Worm (Caenorhabditis elegans) whole organism, young adult: ENCODE measurements around the gene cht-3.

Source experiments
- B0019.2 ChIP-seq: fragments of 200-800 bp; sonication (Bioruptor generic); conservative IDR thresholded peaks from 2 replicates; pipeline ENCODE4 v1.3.6; 2022; ENCODE audit warnings: missing genetic modification reagents, missing genetic modification characterization, missing compliant biosample characterization
- B0261.1 ChIP-seq: sonication (generic microtip); optimal IDR thresholded peaks from 2 replicates; lab custom pipeline; 2016; ENCODE audit warnings: mild to moderate bottlenecking, missing genetic modification characterization, moderate library complexity, missing compliant biosample characterization
- C06A6.2 ChIP-seq: fragments of 200-800 bp; sonication (Bioruptor generic); conservative IDR thresholded peaks from 2 replicates; pipeline ENCODE4 v1.3.6; 2022; ENCODE audit warnings: missing genetic modification characterization, missing compliant biosample characterization
- F33H1.4 ChIP-seq: fragments of 200-800 bp; sonication (Bioruptor generic); IDR thresholded peaks from 2 replicates; pipeline ENCODE4 v1.3.6; 2022; ENCODE audit warnings: missing genetic modification reagents, missing genetic modification characterization, missing compliant biosample characterization
- F37B4.10 ChIP-seq: fragments of 200-800 bp; sonication (Bioruptor generic); IDR thresholded peaks from 2 replicates; pipeline ENCODE4 v1.3.6; 2022; ENCODE audit warnings: missing genetic modification characterization, missing compliant biosample characterization
- F39B2.1 ChIP-seq: fragments of 200-800 bp; sonication (Bioruptor generic); IDR thresholded peaks from 2 replicates; pipeline ENCODE4 v1.3.6; 2022; ENCODE audit warnings: missing genetic modification reagents, missing genetic modification characterization, missing compliant biosample characterization
- K11D2.4 ChIP-seq: fragments of 200-800 bp; sonication (Bioruptor generic); IDR thresholded peaks from 2 replicates; pipeline ENCODE4 v1.3.6; 2022; ENCODE audit warnings: missing genetic modification reagents, missing genetic modification characterization, missing compliant biosample characterization
- T26A5.8 ChIP-seq: sonication (generic microtip); optimal IDR thresholded peaks from 2 replicates; lab custom pipeline; 2016; ENCODE audit warnings: missing genetic modification characterization, missing compliant biosample characterization
- Y53F4B.3 ChIP-seq: fragments of 200-800 bp; sonication (Bioruptor generic); IDR thresholded peaks from 2 replicates; pipeline ENCODE4 v1.3.6; 2022; ENCODE audit warnings: missing genetic modification reagents, missing genetic modification characterization, missing compliant biosample characterization
- Y53G8AR.9 ChIP-seq: fragments of 200-800 bp; sonication (Bioruptor generic); conservative IDR thresholded peaks from 2 replicates; pipeline ENCODE4 v1.3.6; 2022; ENCODE audit warnings: missing genetic modification reagents, missing genetic modification characterization, missing compliant biosample characterization
- Y95B8A.8 ChIP-seq: fragments of 200-800 bp; sonication (Bioruptor generic); IDR thresholded peaks from 2 replicates; pipeline ENCODE4 v1.3.6; 2022; ENCODE audit warnings: missing genetic modification reagents, missing genetic modification characterization, missing compliant biosample characterization
- ZK185.1 ChIP-seq: sonication (generic microtip); optimal IDR thresholded peaks from 2 replicates; lab custom pipeline; 2016; ENCODE audit warnings: mild to moderate bottlenecking, missing genetic modification characterization, missing compliant biosample characterization; ENCODE audit not compliant: poor library complexity, severe bottlenecking
- ama-1 ChIP-seq, 3 experiments: fragments of 150-350 bp in 1 of 3; sonication (generic microtip) in 2 of 3; optimal IDR thresholded peaks; 2 replicates each; lab custom pipeline; 2014 to 2018; ENCODE audit warnings: missing biosample characterization in 2 of 3, missing genetic modification characterization in 2 of 3, missing genetic modification reagents in 2 of 3
- aptf-2 ChIP-seq: fragments of 200-800 bp; sonication (Bioruptor generic); conservative IDR thresholded peaks from 2 replicates; pipeline ENCODE4 v1.3.6; 2022; ENCODE audit warnings: missing genetic modification reagents, missing genetic modification characterization, missing compliant biosample characterization
- aptf-3 ChIP-seq: fragments of 200-800 bp; sonication (Bioruptor generic); IDR thresholded peaks from 2 replicates; pipeline ENCODE4 v1.3.6; 2022; ENCODE audit warnings: missing genetic modification characterization, missing compliant biosample characterization
- atf-7 ChIP-seq: sonication (generic microtip); optimal IDR thresholded peaks from 2 replicates; lab custom pipeline; 2017; ENCODE audit warnings: mild to moderate bottlenecking, missing genetic modification characterization, missing compliant biosample characterization
- athp-1 ChIP-seq: sonication (generic microtip); optimal IDR thresholded peaks from 2 replicates; lab custom pipeline; 2017; ENCODE audit warnings: mild to moderate bottlenecking, missing genetic modification characterization, missing compliant biosample characterization
- attf-3 ChIP-seq: fragments of 200-800 bp; sonication (Bioruptor generic); conservative IDR thresholded peaks from 2 replicates; pipeline ENCODE4 v1.3.6; 2022; ENCODE audit warnings: missing genetic modification reagents, missing genetic modification characterization, missing compliant biosample characterization
- attf-5 ChIP-seq: fragments of 200-800 bp; sonication (Bioruptor generic); optimal IDR thresholded peaks from 2 replicates; lab custom pipeline; 2018; ENCODE audit warnings: mild to moderate bottlenecking, missing genetic modification characterization, missing compliant biosample characterization
- bed-2 ChIP-seq: fragments of 200-800 bp; sonication (Bioruptor generic); IDR thresholded peaks from 2 replicates; pipeline ENCODE4 v1.3.6; 2022; ENCODE audit warnings: missing genetic modification reagents, missing genetic modification characterization, missing compliant biosample characterization
- ceh-79 ChIP-seq: sonication (generic microtip); optimal IDR thresholded peaks from 2 replicates; lab custom pipeline; 2017; ENCODE audit warnings: mild to moderate bottlenecking, missing genetic modification characterization, missing compliant biosample characterization
- ceh-91 ChIP-seq: fragments of 200-800 bp; sonication (Bioruptor generic); IDR thresholded peaks from 2 replicates; pipeline ENCODE4 v1.3.6; 2022; ENCODE audit warnings: missing genetic modification reagents, missing genetic modification characterization, missing compliant biosample characterization
- dox-1 ChIP-seq: fragments of 200-800 bp; sonication (Bioruptor generic); IDR thresholded peaks from 2 replicates; pipeline ENCODE4 v1.3.6; 2022; ENCODE audit warnings: missing genetic modification reagents, missing genetic modification characterization, missing compliant biosample characterization
- dpff-1 ChIP-seq: sonication (generic microtip); optimal IDR thresholded peaks from 2 replicates; lab custom pipeline; 2017; ENCODE audit warnings: mild to moderate bottlenecking, missing genetic modification characterization, missing compliant biosample characterization
- egl-44 ChIP-seq: fragments of 200-800 bp; sonication (Bioruptor generic); IDR thresholded peaks from 2 replicates; pipeline ENCODE4 v1.3.6; 2022; ENCODE audit warnings: missing genetic modification reagents, missing genetic modification characterization, missing compliant biosample characterization
- egrh-3 ChIP-seq: fragments of 200-800 bp; sonication (Bioruptor generic); IDR thresholded peaks from 2 replicates; pipeline ENCODE4 v1.3.6; 2022; ENCODE audit warnings: missing genetic modification reagents, missing genetic modification characterization, missing compliant biosample characterization
- ets-4 ChIP-seq: fragments of 200-800 bp; sonication (Bioruptor generic); optimal IDR thresholded peaks from 2 replicates; lab custom pipeline; 2018; ENCODE audit warnings: mild to moderate bottlenecking, missing genetic modification characterization, missing compliant biosample characterization
- gei-17 ChIP-seq: fragments of 200-800 bp; sonication (Bioruptor generic); optimal IDR thresholded peaks from 2 replicates; lab custom pipeline; 2018; ENCODE audit warnings: mild to moderate bottlenecking, missing genetic modification characterization, missing compliant biosample characterization
- lag-1 ChIP-seq: fragments of 200-800 bp; sonication (Bioruptor generic); IDR thresholded peaks from 2 replicates; pipeline ENCODE4 v1.3.6; 2022; ENCODE audit warnings: missing genetic modification reagents, missing genetic modification characterization, missing compliant biosample characterization
- lin-54 ChIP-seq: fragments of 200-800 bp; sonication (Bioruptor generic); optimal IDR thresholded peaks from 2 replicates; lab custom pipeline; 2018; ENCODE audit warnings: mild to moderate bottlenecking, missing genetic modification characterization, missing compliant biosample characterization
- lir-1 ChIP-seq: fragments of 200-800 bp; sonication (Bioruptor generic); conservative IDR thresholded peaks from 2 replicates; pipeline ENCODE4 v1.3.6; 2022; ENCODE audit warnings: missing genetic modification reagents, missing genetic modification characterization, missing compliant biosample characterization
- lsl-1 ChIP-seq: fragments of 200-800 bp; sonication (Bioruptor generic); optimal IDR thresholded peaks from 2 replicates; lab custom pipeline; 2018; ENCODE audit warnings: mild to moderate bottlenecking, missing genetic modification characterization, moderate library complexity, missing compliant biosample characterization
- madf-10 ChIP-seq: sonication (generic microtip); optimal IDR thresholded peaks from 2 replicates; lab custom pipeline; 2016; ENCODE audit warnings: mild to moderate bottlenecking, missing genetic modification characterization, missing compliant biosample characterization
- madf-3 ChIP-seq: fragments of 200-800 bp; sonication (Bioruptor generic); IDR thresholded peaks from 2 replicates; pipeline ENCODE4 v1.3.6; 2022; ENCODE audit warnings: missing genetic modification reagents, missing genetic modification characterization, missing compliant biosample characterization
- mes-4 ChIP-seq: sonication (generic microtip); optimal IDR thresholded peaks from 2 replicates; lab custom pipeline; 2016; ENCODE audit warnings: missing genotype, missing genetic modification characterization, missing compliant biosample characterization
- nfya-1 ChIP-seq: sonication (generic microtip); optimal IDR thresholded peaks from 2 replicates; lab custom pipeline; 2017; ENCODE audit warnings: antibody characterized with exemption, missing compliant biosample characterization, missing genetic modification characterization, borderline replicate concordance; ENCODE audit not compliant: insufficient read depth
- nfya-2 ChIP-seq: fragments of 200-800 bp; sonication (Bioruptor generic); IDR thresholded peaks from 2 replicates; pipeline ENCODE4 v1.3.6; 2022; ENCODE audit warnings: missing genetic modification reagents, missing genetic modification characterization, missing compliant biosample characterization
- nhr-179 ChIP-seq: sonication (generic microtip); optimal IDR thresholded peaks from 2 replicates; lab custom pipeline; 2016; ENCODE audit warnings: mild to moderate bottlenecking, missing genetic modification characterization, missing compliant biosample characterization
- nhr-27 ChIP-seq: fragments of 200-800 bp; sonication (Bioruptor generic); optimal IDR thresholded peaks from 2 replicates; lab custom pipeline; 2018; ENCODE audit warnings: mild to moderate bottlenecking, missing genetic modification characterization, moderate library complexity, missing compliant biosample characterization
- nhr-80 ChIP-seq: sonication (generic microtip); optimal IDR thresholded peaks from 2 replicates; lab custom pipeline; 2016; ENCODE audit warnings: missing genetic modification characterization, missing compliant biosample characterization
- pha-4 ChIP-seq: fragments of 150-350 bp; sonication (generic microtip); optimal IDR thresholded peaks from 2 replicates; lab custom pipeline; 2014; ENCODE audit warnings: missing biosample characterization, missing genetic modification reagents, missing genetic modification characterization
- repo-1 ChIP-seq: sonication (generic microtip); optimal IDR thresholded peaks from 2 replicates; lab custom pipeline; 2017; ENCODE audit warnings: mild to moderate bottlenecking, missing genetic modification characterization, missing compliant biosample characterization
- snpc-1.1 ChIP-seq: sonication (generic microtip); optimal IDR thresholded peaks from 2 replicates; lab custom pipeline; 2017; ENCODE audit warnings: missing genetic modification characterization, mild to moderate bottlenecking, missing compliant biosample characterization, antibody characterized with exemption, moderate library complexity, missing genotype, missing genetic modification reagents; ENCODE audit not compliant: insufficient read depth
- sptf-2 ChIP-seq: fragments of 200-800 bp; sonication (Bioruptor generic); optimal IDR thresholded peaks from 2 replicates; lab custom pipeline; 2018; ENCODE audit warnings: mild to moderate bottlenecking, missing genetic modification characterization, missing compliant biosample characterization
- unc-62 ChIP-seq: fragments of 150-350 bp; optimal IDR thresholded peaks from 2 replicates; lab custom pipeline; 2014; ENCODE audit warnings: missing biosample characterization, missing genetic modification reagents, missing genetic modification characterization
- zfh-2 ChIP-seq: fragments of 200-800 bp; sonication (Bioruptor generic); conservative IDR thresholded peaks from 2 replicates; pipeline ENCODE4 v1.3.6; 2022; ENCODE audit warnings: missing genetic modification reagents, missing genetic modification characterization, missing compliant biosample characterization
- ztf-28 ChIP-seq: fragments of 200-800 bp; sonication (Bioruptor generic); IDR thresholded peaks from 2 replicates; pipeline ENCODE4 v1.3.6; 2022; ENCODE audit warnings: missing genetic modification reagents, missing genetic modification characterization, missing compliant biosample characterization
- ztf-3 ChIP-seq: fragments of 200-800 bp; sonication (Bioruptor generic); optimal IDR thresholded peaks from 2 replicates; lab custom pipeline; 2018; ENCODE audit warnings: mild to moderate bottlenecking, missing genetic modification characterization, missing compliant biosample characterization

The cht-3 gene

DNA sequence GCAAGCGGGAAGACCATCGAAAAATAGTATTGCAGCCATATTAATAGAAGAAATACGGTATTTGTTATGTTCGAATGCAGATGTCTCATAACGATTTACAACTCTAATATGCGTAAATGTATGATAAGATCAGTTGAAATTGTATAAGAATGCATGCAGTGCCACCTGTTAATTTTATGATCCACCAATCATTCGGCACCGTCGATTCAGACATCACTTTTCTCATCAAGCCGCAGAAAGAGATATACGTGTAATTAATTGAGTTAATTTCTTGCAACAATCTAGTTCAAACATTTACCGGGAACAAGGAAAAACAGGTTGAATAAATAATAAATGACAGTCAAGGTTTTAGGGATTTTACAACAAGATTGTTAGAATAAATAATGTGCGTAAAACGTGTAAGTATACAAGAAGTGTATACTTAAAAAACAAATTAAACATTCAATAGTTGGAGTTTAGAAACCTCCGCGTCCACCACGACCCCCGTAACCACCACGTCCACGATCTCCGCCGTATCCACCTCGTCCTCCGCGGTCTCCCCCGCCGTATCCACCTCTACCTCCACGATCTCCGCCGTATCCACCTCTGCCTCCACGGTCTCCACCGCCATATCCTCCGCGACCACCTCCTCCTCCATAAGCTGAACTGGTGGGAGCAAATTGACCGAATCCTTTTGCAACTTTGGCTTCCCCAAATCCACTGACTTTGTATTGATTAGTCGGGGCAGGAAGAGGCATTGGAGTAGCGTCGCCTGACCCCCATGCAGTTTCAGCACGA is 29.1 kb upstream of the cht-3 start (continued):
- TF ChIP-seq Y53G8AR.9 (GFP tag; lab: Robert Waterston, UW) (peak; percentile 80), pha-4 (tag; lab: Kevin White, UChicago) (no peak), aptf-3 (GFP tag; lab: Robert Waterston, UW) (no peak), zfh-2 (GFP tag; lab: Robert Waterston, UW) (no peak), nhr-179 (tag; lab: Kevin White, UChicago) (no peak), nhr-27 (tag; lab: Kevin White, UChicago) (no peak), nfya-2 (no peak), dpff-1 (tag; lab: Kevin White, UChicago) (no peak), Y53F4B.3 (GFP tag; lab: Robert Waterston, UW) (no peak), F39B2.1 (GFP tag; lab: Robert Waterston, UW) (peak; percentile 67; the same call in 1 of the 2 replicates), lir-1 (GFP tag; lab: Robert Waterston, UW) (no peak), dox-1 (GFP tag; lab: Robert Waterston, UW) (no peak; the same call in 1 of the 2 replicates), F37B4.10 (GFP tag; lab: Robert Waterston, UW) (no peak), bed-2 (no peak), repo-1 (no peak), unc-62 (GFP tag; lab: Kevin White, UChicago) (no peak), nhr-80 (tag; lab: Kevin White, UChicago) (no peak), K11D2.4 (no peak), F33H1.4 (GFP tag; lab: Robert Waterston, UW) (peak; percentile 44), sptf-2 (no peak), lag-1 (GFP tag; lab: Robert Waterston, UW) (no peak), snpc-1.1 (no peak), lsl-1 (GFP tag; lab: Kevin White, UChicago) (peak; percentile 42), gei-17 (GFP tag; lab: Kevin White, UChicago) (no peak), ZK185.1 (tag; lab: Kevin White, UChicago) (no peak), ama-1 (optimal IDR thresholded peaks at IDR 0.05; lab: Kevin White, UChicago) (no peak), ama-1 (GFP tag; optimal IDR thresholded peaks at IDR 0.05; lab: Kevin White, UChicago) (peak; percentile 57 to 95), nfya-1 (no peak), attf-3 (GFP tag; lab: Robert Waterston, UW) (no peak), madf-10 (tag; lab: Kevin White, UChicago) (no peak), B0019.2 (GFP tag; lab: Robert Waterston, UW) (no peak), egrh-3 (GFP tag; lab: Robert Waterston, UW) (peak; percentile 71; the same call in 1 of the 2 replicates), athp-1 (tag; lab: Kevin White, UChicago) (peak; percentile 62), atf-7 (tag; lab: Kevin White, UChicago) (no peak), lin-54 (GFP tag; lab: Kevin White, UChicago) (peak; percentile 49), ets-4 (GFP tag; lab: Kevin White, UChicago) (no peak), mes-4 (tag; lab: Kevin White, UChicago) (no peak), ceh-79 (no peak), B0261.1 (tag; lab: Kevin White, UChicago) (no peak), ztf-28 (GFP tag; lab: Robert Waterston, UW) (no peak), aptf-2 (no peak), egl-44 (GFP tag; lab: Robert Waterston, UW) (no peak), ceh-91 (GFP tag; lab: Robert Waterston, UW) (no peak), madf-3 (GFP tag; lab: Robert Waterston, UW) (peak; percentile 80), ztf-3 (GFP tag; lab: Kevin White, UChicago) (no peak), T26A5.8 (tag; lab: Kevin White, UChicago) (no peak), C06A6.2 (no peak), Y95B8A.8 (GFP tag; lab: Robert Waterston, UW) (0 out of 2 replicates have a peak, but pooled peaks have one; percentile 35), attf-5 (GFP tag; lab: Kevin White, UChicago) (no peak)
